Worm (Caenorhabditis elegans): Measurements from ENCODE around the gene irld-28.

- no peak for TF ChIP-seq him-1 (tag; optimal IDR thresholded peaks at IDR 0.05)
- TF ChIP-seq dao-5 (tag; optimal IDR thresholded peaks at IDR 0.05), result no peak
These were observed 2.5 kb upstream of the irld-28 start, which contains the start of gene irld-29 for ce11 chrV:2338538-2338937.

Data from whole organism, L4/young adult.